Worm (Caenorhabditis elegans) whole organism, L2 larva: ENCODE data around the gene srd-28.

Source experiments
- C34F6.9 ChIP-seq: fragments of 150-350 bp; optimal IDR thresholded peaks from 2 replicates; lab custom pipeline; 2014; ENCODE audit warnings: missing biosample characterization, missing genetic modification characterization
- R02D3.7 ChIP-seq: fragments of 150-350 bp; optimal IDR thresholded peaks from 2 replicates; lab custom pipeline; 2014; ENCODE audit warnings: missing biosample characterization, missing genetic modification characterization
- Y55F3AM.14 ChIP-seq: fragments of 200-800 bp; sonication (Bioruptor generic); optimal IDR thresholded peaks from 2 replicates; lab custom pipeline; 2018; ENCODE audit warnings: mild to moderate bottlenecking, missing genetic modification characterization, missing compliant biosample characterization
- ama-1 ChIP-seq: fragments of 150-350 bp; optimal IDR thresholded peaks from 2 replicates; lab custom pipeline; 2018; ENCODE audit warnings: inconsistent platforms
- blmp-1 ChIP-seq: sonication (generic microtip); optimal IDR thresholded peaks from 2 replicates; lab custom pipeline; 2017; ENCODE audit warnings: missing genetic modification characterization, mild to moderate bottlenecking, missing compliant biosample characterization, antibody characterized with exemption, moderate library complexity; ENCODE audit not compliant: insufficient read depth
- ceh-82 ChIP-seq: fragments of 150-350 bp; optimal IDR thresholded peaks from 2 replicates; lab custom pipeline; 2014; ENCODE audit warnings: missing biosample characterization, missing genetic modification characterization
- crh-2 ChIP-seq: sonication (generic microtip); optimal IDR thresholded peaks from 2 replicates; lab custom pipeline; 2017; ENCODE audit warnings: missing biosample characterization, missing genetic modification characterization
- dmd-4 ChIP-seq: sonication (generic microtip); optimal IDR thresholded peaks from 2 replicates; lab custom pipeline; 2017; ENCODE audit warnings: missing biosample characterization, missing genetic modification characterization
- egl-27 ChIP-seq: sonication (generic microtip); optimal IDR thresholded peaks from 3 replicates; lab custom pipeline; 2017; ENCODE audit warnings: missing biosample characterization, missing genetic modification reagents, missing genetic modification characterization
- elt-1 ChIP-seq: fragments of 150-350 bp; optimal IDR thresholded peaks from 2 replicates; lab custom pipeline; 2014; ENCODE audit warnings: missing biosample characterization, missing genetic modification characterization
- fos-1 ChIP-seq: fragments of 150-350 bp; optimal IDR thresholded peaks from 2 replicates; lab custom pipeline; 2014; ENCODE audit warnings: missing biosample characterization, missing genetic modification characterization
- gmeb-1 ChIP-seq: fragments of 150-350 bp; optimal IDR thresholded peaks from 2 replicates; lab custom pipeline; 2014; ENCODE audit warnings: missing biosample characterization, missing genetic modification characterization
- lin-11 ChIP-seq: fragments of 150-350 bp; sonication (generic microtip); optimal IDR thresholded peaks from 2 replicates; lab custom pipeline; 2014; ENCODE audit warnings: missing biosample characterization, missing genetic modification characterization, inconsistent platforms, mixed read lengths
- lin-13 ChIP-seq: fragments of 150-350 bp; optimal IDR thresholded peaks from 2 replicates; lab custom pipeline; 2014; ENCODE audit warnings: missing biosample characterization, missing genetic modification reagents, missing genetic modification characterization
- lin-39 ChIP-seq: fragments of 150-350 bp; optimal IDR thresholded peaks from 2 replicates; lab custom pipeline; 2014; ENCODE audit warnings: missing biosample characterization, missing genetic modification reagents, missing genetic modification characterization
- mab-5 ChIP-seq: fragments of 150-350 bp; optimal IDR thresholded peaks from 2 replicates; lab custom pipeline; 2014; ENCODE audit warnings: missing biosample characterization, missing genetic modification characterization
- mdl-1 ChIP-seq, 2 experiments: fragments of 150-350 bp in 1 of 2; sonication (generic microtip) in 1 of 2; optimal IDR thresholded peaks; 2 replicates each; lab custom pipeline; 2017; ENCODE audit warnings: missing biosample characterization in 2 of 2, missing genetic modification characterization in 2 of 2
- nhr-10 ChIP-seq: sonication (generic microtip); optimal IDR thresholded peaks from 2 replicates; lab custom pipeline; 2017; ENCODE audit warnings: missing biosample characterization, missing genetic modification characterization
- nhr-11 ChIP-seq: fragments of 150-350 bp; optimal IDR thresholded peaks from 2 replicates; lab custom pipeline; 2014; ENCODE audit warnings: missing biosample characterization, missing genetic modification characterization
- nhr-129 ChIP-seq: fragments of 150-350 bp; optimal IDR thresholded peaks from 2 replicates; lab custom pipeline; 2014; ENCODE audit warnings: missing biosample characterization, missing genetic modification characterization
- nhr-23 ChIP-seq: fragments of 150-350 bp; optimal IDR thresholded peaks from 2 replicates; lab custom pipeline; 2014; ENCODE audit warnings: missing biosample characterization, missing genetic modification reagents, missing genetic modification characterization
- nhr-237 ChIP-seq: fragments of 150-350 bp; optimal IDR thresholded peaks from 2 replicates; lab custom pipeline; 2014; ENCODE audit warnings: missing biosample characterization, missing genetic modification characterization
- peb-1 ChIP-seq: fragments of 150-350 bp; optimal IDR thresholded peaks from 2 replicates; lab custom pipeline; 2014; ENCODE audit warnings: missing biosample characterization, missing genetic modification characterization
- skn-1 ChIP-seq: sonication (generic microtip); optimal IDR thresholded peaks from 2 replicates; lab custom pipeline; 2017; ENCODE audit warnings: missing biosample characterization, missing genetic modification characterization
- sma-3 ChIP-seq: sonication (generic microtip); optimal IDR thresholded peaks from 2 replicates; lab custom pipeline; 2016; ENCODE audit warnings: missing genetic modification reagents, missing genetic modification characterization, missing compliant biosample characterization
- sma-9 ChIP-seq, 2 experiments: fragments of 150-350 bp in 1 of 2; sonication (generic microtip) in 1 of 2; optimal IDR thresholded peaks; 2 replicates each; lab custom pipeline; 2014 to 2016; ENCODE audit warnings: missing genetic modification characterization in 2 of 2, mild to moderate bottlenecking in 1 of 2, missing biosample characterization in 1 of 2, missing compliant biosample characterization in 1 of 2, missing genetic modification reagents in 1 of 2, moderate library complexity in 1 of 2
- unc-39 ChIP-seq: fragments of 150-350 bp; optimal IDR thresholded peaks from 2 replicates; lab custom pipeline; 2014; ENCODE audit warnings: missing biosample characterization, missing genetic modification characterization
- unc-55 ChIP-seq: fragments of 150-350 bp; sonication (generic microtip); optimal IDR thresholded peaks from 3 replicates; lab custom pipeline; 2014; ENCODE audit warnings: missing biosample characterization, missing genetic modification reagents, missing genetic modification characterization
- zag-1 ChIP-seq: fragments of 150-350 bp; optimal IDR thresholded peaks from 2 replicates; lab custom pipeline; 2014; ENCODE audit warnings: missing biosample characterization, missing genetic modification characterization
- ztf-11 ChIP-seq: sonication (generic microtip); optimal IDR thresholded peaks from 2 replicates; lab custom pipeline; 2017; ENCODE audit warnings: missing biosample characterization, missing genetic modification characterization
- ztf-4 ChIP-seq: fragments of 150-350 bp; optimal IDR thresholded peaks from 2 replicates; lab custom pipeline; 2014; ENCODE audit warnings: missing biosample characterization, missing genetic modification characterization

srd-28 gene

ce11 chrV:15240215-15240614, 10.2 kb upstream of the srd-28 start, which contains the start of gene srw-11:
Gene srw-11, minus strand, starts transcription at chrV:15240315.
- TF ChIP-seq nhr-129 (tag; lab: Kevin White, UChicago), result no peak
- TF ChIP-seq ztf-11 (tag; lab: Kevin White, UChicago), result no peak
- no peak for TF ChIP-seq sma-9 (GFP tag; optimal IDR thresholded peaks at IDR 0.05; lab: Kevin White, UChicago)
- TF ChIP-seq sma-9 (tag; optimal IDR thresholded peaks at IDR 0.05; lab: Kevin White, UChicago), result no peak

- TF ChIP-seq ceh-82 (tag; lab: Kevin White, UChicago) (no peak), R02D3.7 (tag; lab: Kevin White, UChicago) (no peak), fos-1 (tag; lab: Kevin White, UChicago) (no peak), nhr-237 (no peak), mab-5 (tag; lab: Kevin White, UChicago) (no peak), sma-9 (GFP tag; optimal IDR thresholded peaks at IDR 0.05; lab: Kevin White, UChicago) (no peak), sma-9 (tag; optimal IDR thresholded peaks at IDR 0.05; lab: Kevin White, UChicago) (no peak), C34F6.9 (tag; lab: Kevin White, UChicago) (no peak), ama-1 (lab: Kevin White, UChicago) (no peak), zag-1 (no peak), Y55F3AM.14 (GFP tag; lab: Kevin White, UChicago) (no peak), elt-1 (tag; lab: Kevin White, UChicago) (no peak), lin-11 (tag; lab: Kevin White, UChicago) (no peak), egl-27 (tag; lab: Kevin White, UChicago) (no peak)
These were observed 9.1 kb upstream of the srd-28 start, which contains the start of gene chil-12 for ce11 chrV:15241259-15241658. Gene chil-12, plus strand, starts transcription at chrV:15241559.

- TF ChIP-seq egl-27 (tag; lab: Kevin White, UChicago) (no peak), lin-39 (tag; lab: Kevin White, UChicago) (no peak), ama-1 (lab: Kevin White, UChicago) (no peak), unc-55 (no peak), lin-11 (tag; lab: Kevin White, UChicago) (no peak), blmp-1 (tag; lab: Kevin White, UChicago) (no peak), peb-1 (no peak), C34F6.9 (tag; lab: Kevin White, UChicago) (no peak), mdl-1 (tag; optimal IDR thresholded peaks at IDR 0.05; lab: Kevin White, UChicago) (no peak), Y55F3AM.14 (GFP tag; lab: Kevin White, UChicago) (no peak), sma-3 (GFP tag; lab: Kevin White, UChicago) (no peak), nhr-23 (tag; lab: Kevin White, UChicago) (no peak), nhr-11 (tag; lab: Kevin White, UChicago) (no peak), dmd-4 (tag; lab: Kevin White, UChicago) (no peak), ceh-82 (tag; lab: Kevin White, UChicago) (no peak), nhr-10 (tag; lab: Kevin White, UChicago) (no peak), lin-13 (GFP tag; lab: Kevin White, UChicago) (no peak), zag-1 (no peak)
These were observed 5.9 kb upstream of the srd-28 start, which contains the start of gene kin-30 for ce11 chrV:15244456-15244855. Gene kin-30, plus strand, starts transcription at chrV:15244756.

ce11 chrV:15252082-15252481, 1.7 kb downstream of the srd-28 start, which contains the start of gene srbc-76:
Gene srbc-76, plus strand, starts transcription at chrV:15252382.
- TF ChIP-seq skn-1 (tag; lab: Kevin White, UChicago) (no peak), egl-27 (tag; lab: Kevin White, UChicago) (no peak), nhr-11 (tag; lab: Kevin White, UChicago) (no peak), mab-5 (tag; lab: Kevin White, UChicago) (no peak), lin-11 (tag; lab: Kevin White, UChicago) (no peak), unc-39 (tag; lab: Kevin White, UChicago) (no peak), elt-1 (tag; lab: Kevin White, UChicago) (no peak), peb-1 (no peak), ztf-4 (tag; lab: Kevin White, UChicago) (no peak), crh-2 (tag; lab: Kevin White, UChicago) (no peak)

ce11 chrV:15253529-15253928, 3.1 kb downstream of the srd-28 start, which contains the start of gene srbc-75:
Gene srbc-75, plus strand, starts transcription at chrV:15253829.
- TF ChIP-seq ztf-11 (tag; lab: Kevin White, UChicago), result no peak
- no peak for TF ChIP-seq fos-1 (tag; lab: Kevin White, UChicago)
- no peak for TF ChIP-seq Y55F3AM.14 (GFP tag; lab: Kevin White, UChicago)
- TF ChIP-seq egl-27 (tag; lab: Kevin White, UChicago), result no peak
- TF ChIP-seq peb-1, result no peak
- TF ChIP-seq gmeb-1 (tag; lab: Kevin White, UChicago), result no peak
- TF ChIP-seq ztf-4 (tag; lab: Kevin White, UChicago), result no peak
